Fruit fly (Drosophila melanogaster): Measurements from ENCODE around the gene osa.

The osa gene

dm6 chr3R:17700488-17701130 is 17.5 kb downstream of the osa start:
- peak; percentile 94 for TF ChIP-seq lz (GFP tag; optimal IDR thresholded peaks at IDR 0.05)
- TF ChIP-seq net (GFP tag; optimal IDR thresholded peaks at IDR 0.05), result peak; percentile 96
- TF ChIP-seq Ets21C (GFP tag; optimal IDR thresholded peaks at IDR 0.05), result peak; percentile 80
- TF ChIP-seq CG4318 (GFP tag; optimal IDR thresholded peaks at IDR 0.05), result peak; percentile 96
- TF ChIP-seq achi (GFP tag; optimal IDR thresholded peaks at IDR 0.05), result peak; percentile 98
- TF ChIP-seq Met (GFP tag; optimal IDR thresholded peaks at IDR 0.05), result peak; percentile 94
- TF ChIP-seq CG11762 (GFP tag; optimal IDR thresholded peaks at IDR 0.05; ENCODE audit: insufficient read depth), result peak; percentile 96
- peak; percentile 97 for TF ChIP-seq CG6163 (GFP tag; IDR thresholded peaks at IDR 0.05)
- TF ChIP-seq Hr4 (GFP tag; optimal IDR thresholded peaks at IDR 0.05), result peak; percentile 94
- peak; percentile 91 for TF ChIP-seq fd59A (GFP tag; optimal IDR thresholded peaks at IDR 0.05)
- TF ChIP-seq CG34406 (GFP tag; optimal IDR thresholded peaks at IDR 0.05), result peak; percentile 99
- TF ChIP-seq fkh (GFP tag; optimal IDR thresholded peaks at IDR 0.05), result peak; percentile 82
- TF ChIP-seq CG6792 (GFP tag; optimal IDR thresholded peaks at IDR 0.05), result peak; percentile 98
- peak; percentile 93 for TF ChIP-seq Sox102F (GFP tag; optimal IDR thresholded peaks at IDR 0.05)
- no peak for TF ChIP-seq Hr38 (GFP tag; optimal IDR thresholded peaks at IDR 0.05)
- TF ChIP-seq Sox14 (GFP tag; optimal IDR thresholded peaks at IDR 0.05), result peak; percentile 80
- TF ChIP-seq Eip75B (GFP tag; optimal IDR thresholded peaks at IDR 0.05), result peak; percentile 91
- peak; percentile 90 for TF ChIP-seq Smox (GFP tag; optimal IDR thresholded peaks at IDR 0.05)
- peak; percentile 86 for TF ChIP-seq Hr39 (GFP tag; optimal IDR thresholded peaks at IDR 0.05)
- TF ChIP-seq CG3032 (tag; optimal IDR thresholded peaks at IDR 0.05), result peak; percentile 99
- peak; percentile 99 for TF ChIP-seq CG8632 (GFP tag; optimal IDR thresholded peaks at IDR 0.05)
- TF ChIP-seq Sox15 (GFP tag; optimal IDR thresholded peaks at IDR 0.05), result peak; percentile 96
- TF ChIP-seq cyc (GFP tag; optimal IDR thresholded peaks at IDR 0.05), result peak; percentile 88
- peak; percentile 44 for TF ChIP-seq Lpt (GFP tag; optimal IDR thresholded peaks at IDR 0.05)
- TF ChIP-seq CG7368 (GFP tag; optimal IDR thresholded peaks at IDR 0.05), result peak; percentile 92
- peak; percentile 87 for TF ChIP-seq CG31627 (GFP tag; optimal IDR thresholded peaks at IDR 0.05)
- peak; percentile 98 for TF ChIP-seq CG11294 (GFP tag; IDR thresholded peaks at IDR 0.05)
- TF ChIP-seq ss (GFP tag; optimal IDR thresholded peaks at IDR 0.05), result peak; percentile 97 to 98
- peak; percentile 98 for TF ChIP-seq CG6276 (GFP tag; optimal IDR thresholded peaks at IDR 0.05)
- TF ChIP-seq CG3919 (GFP tag; optimal IDR thresholded peaks at IDR 0.05), result peak; percentile 96
- peak; percentile 76 for TF ChIP-seq fd85E (GFP tag; optimal IDR thresholded peaks at IDR 0.05)
- TF ChIP-seq Gug (GFP tag; IDR thresholded peaks at IDR 0.05), result peak; percentile 97
- TF ChIP-seq CG15336 (GFP tag; IDR thresholded peaks at IDR 0.05), result peak; percentile 99
- peak; percentile 98 for TF ChIP-seq acj6 (GFP tag; optimal IDR thresholded peaks at IDR 0.05)
- peak; percentile 97 for TF ChIP-seq spab (GFP tag; optimal IDR thresholded peaks at IDR 0.05)
- TF ChIP-seq pdm3 (GFP tag; optimal IDR thresholded peaks at IDR 0.05), result peak; percentile 92
- TF ChIP-seq eg (GFP tag; IDR thresholded peaks at IDR 0.05), result peak; percentile 98
- TF ChIP-seq dac (GFP tag; optimal IDR thresholded peaks at IDR 0.05), result peak; percentile 89
- peak; percentile 97 for TF ChIP-seq CG9139 (GFP tag; optimal IDR thresholded peaks at IDR 0.05)
- TF ChIP-seq CG6808 (GFP tag; optimal IDR thresholded peaks at IDR 0.05), result peak; percentile 97
- peak; percentile 99 for TF ChIP-seq OdsH (GFP tag; optimal IDR thresholded peaks at IDR 0.05)
- TF ChIP-seq CG8119 (GFP tag; IDR thresholded peaks at IDR 0.05), result peak; percentile 99
- TF ChIP-seq CG8319 (GFP tag; optimal IDR thresholded peaks at IDR 0.05), result peak; percentile 96
- peak; percentile 84 for TF ChIP-seq vri (GFP tag; optimal IDR thresholded peaks at IDR 0.05)
- peak; percentile 98 for TF ChIP-seq esn (GFP tag; optimal IDR thresholded peaks at IDR 0.05)
- peak; percentile 83 for TF ChIP-seq CG1621 (tag; optimal IDR thresholded peaks at IDR 0.05)
- peak; percentile 99 for TF ChIP-seq CG32006 (GFP tag; optimal IDR thresholded peaks at IDR 0.05)
- peak; percentile 98 for TF ChIP-seq Eip78C (GFP tag)
- TF ChIP-seq CG10669 (GFP tag; optimal IDR thresholded peaks at IDR 0.05), result peak; percentile 97
- peak; percentile 97 for TF ChIP-seq CG16779 (tag; optimal IDR thresholded peaks at IDR 0.05)
- TF ChIP-seq Ets96B (tag; optimal IDR thresholded peaks at IDR 0.05), result peak; percentile 99
- peak; percentile 93 for TF ChIP-seq svp (GFP tag)
